Fruit fly (Drosophila melanogaster) whole organism, embryonic: Measurements from ENCODE around the gene CG4438.

Source experiments
- B-H1 ChIP-seq: fragments of 200-800 bp; sonication (Bioruptor generic); IDR thresholded peaks from 3 replicates; pipeline ENCODE4 v1.3.6; 2022; ENCODE audit warnings: missing biosample characterization, missing genetic modification characterization
- CG11504 ChIP-seq: fragments of 200-800 bp; sonication (Bioruptor generic); optimal IDR thresholded peaks from 3 replicates; lab custom pipeline; 2019; ENCODE audit warnings: missing biosample characterization, mild to moderate bottlenecking, missing genetic modification characterization, moderate library complexity
- CG11695 ChIP-seq: fragments of 200-800 bp; sonication (Bioruptor generic); IDR thresholded peaks from 3 replicates; pipeline ENCODE4 v1.3.6; 2022; ENCODE audit warnings: missing biosample characterization, missing genetic modification characterization
- CG13123 ChIP-seq: fragments of 200-800 bp; sonication (Bioruptor generic); optimal IDR thresholded peaks from 2 replicates; lab custom pipeline; 2016; ENCODE audit warnings: missing biosample characterization, missing genetic modification characterization
- CG16779 ChIP-seq: fragments of 200-800 bp; sonication (Bioruptor generic); IDR thresholded peaks from 2 replicates; pipeline ENCODE4 v1.3.6; 2022; ENCODE audit warnings: missing biosample characterization, missing genetic modification characterization
- CG16813 ChIP-seq: fragments of 200-800 bp; sonication (Bioruptor generic); IDR thresholded peaks from 3 replicates; pipeline ENCODE4 v1.3.6; 2022; ENCODE audit warnings: missing biosample characterization, missing genetic modification characterization; ENCODE audit not compliant: partially characterized antibody
- CG18011 ChIP-seq: fragments of 200-800 bp; sonication (Bioruptor generic); optimal IDR thresholded peaks from 2 replicates; lab custom pipeline; 2017; ENCODE audit warnings: missing biosample characterization, missing genetic modification characterization, mild to moderate bottlenecking, moderate library complexity, missing genotype
- CG2116 ChIP-seq: fragments of 200-800 bp; sonication (Bioruptor generic); optimal IDR thresholded peaks from 3 replicates; lab custom pipeline; 2018; ENCODE audit warnings: missing biosample characterization, mild to moderate bottlenecking, missing genetic modification characterization
- CG30403 ChIP-seq: fragments of 200-800 bp; sonication (Bioruptor generic); optimal IDR thresholded peaks from 3 replicates; lab custom pipeline; 2016; ENCODE audit warnings: missing biosample characterization, missing genetic modification characterization
- CG34422 ChIP-seq: fragments of 200-800 bp; sonication (Bioruptor generic); IDR thresholded peaks from 3 replicates; pipeline ENCODE4 v1.3.6; 2022; ENCODE audit warnings: missing biosample characterization, missing genetic modification characterization
- CG3838 ChIP-seq: fragments of 200-800 bp; sonication (Bioruptor generic); optimal IDR thresholded peaks from 3 replicates; lab custom pipeline; 2016; ENCODE audit warnings: missing biosample characterization, missing genetic modification characterization
- CG4404 ChIP-seq: fragments of 200-800 bp; sonication (Bioruptor generic); IDR thresholded peaks from 2 replicates; pipeline ENCODE4 v1.3.6; 2022; ENCODE audit warnings: missing biosample characterization, missing genetic modification characterization
- CG5953 ChIP-seq: fragments of 200-800 bp; sonication (Bioruptor generic); IDR thresholded peaks from 2 replicates; pipeline ENCODE4 v1.3.6; 2022; ENCODE audit warnings: missing biosample characterization, missing genetic modification characterization
- CG6272 ChIP-seq: fragments of 200-800 bp; sonication (Bioruptor generic); IDR thresholded peaks from 2 replicates; pipeline ENCODE4 v1.3.6; 2022; ENCODE audit warnings: missing biosample characterization, missing genetic modification characterization
- CG6654 ChIP-seq: fragments of 200-800 bp; sonication (Bioruptor generic); optimal IDR thresholded peaks from 2 replicates; lab custom pipeline; 2017; ENCODE audit warnings: missing biosample characterization, mild to moderate bottlenecking, missing genetic modification characterization
- CG6813 ChIP-seq: fragments of 200-800 bp; sonication (Bioruptor generic); optimal IDR thresholded peaks from 2 replicates; lab custom pipeline; 2017; ENCODE audit warnings: missing biosample characterization, missing genetic modification characterization, mild to moderate bottlenecking, moderate library complexity, missing genetic modification reagents
- CG7372 ChIP-seq: fragments of 200-800 bp; sonication (Bioruptor generic); IDR thresholded peaks from 2 replicates; pipeline ENCODE4 v1.3.6; 2022; ENCODE audit warnings: missing biosample characterization, missing genetic modification characterization
- CG7786 ChIP-seq: fragments of 200-800 bp; sonication (Bioruptor generic); optimal IDR thresholded peaks from 2 replicates; lab custom pipeline; 2016; ENCODE audit warnings: missing biosample characterization, missing genetic modification characterization
- CG7839 ChIP-seq: fragments of 200-800 bp; sonication (Bioruptor generic); optimal IDR thresholded peaks from 3 replicates; lab custom pipeline; 2018; ENCODE audit warnings: missing biosample characterization, mild to moderate bottlenecking, missing genetic modification characterization, moderate library complexity
- Dll ChIP-seq: fragments of 200-800 bp; sonication (Bioruptor generic); IDR thresholded peaks from 4 replicates; pipeline ENCODE4 v1.3.6; 2022; ENCODE audit warnings: missing biosample characterization, missing genetic modification characterization; ENCODE audit not compliant: partially characterized antibody
- Ets97D ChIP-seq: fragments of 200-800 bp; sonication (Bioruptor generic); optimal IDR thresholded peaks from 3 replicates; lab custom pipeline; 2016; ENCODE audit warnings: missing biosample characterization, missing genetic modification characterization
- GATAe ChIP-seq: fragments of 200-800 bp; sonication (Bioruptor generic); conservative IDR thresholded peaks from 2 replicates; pipeline ENCODE4 v1.3.6; 2022; ENCODE audit warnings: missing biosample characterization, missing genetic modification characterization
- Gsc ChIP-seq: fragments of 200-800 bp; sonication (Bioruptor generic); IDR thresholded peaks from 2 replicates; pipeline ENCODE4 v1.3.6; 2022; ENCODE audit warnings: missing biosample characterization, missing genetic modification characterization
- HmgD ChIP-seq: fragments of 200-800 bp; sonication (Bioruptor generic); optimal IDR thresholded peaks from 3 replicates; lab custom pipeline; 2016; ENCODE audit warnings: missing biosample characterization, missing genetic modification characterization
- HmgZ ChIP-seq: fragments of 200-800 bp; sonication (Bioruptor generic); optimal IDR thresholded peaks from 2 replicates; lab custom pipeline; 2018; ENCODE audit warnings: missing biosample characterization, mild to moderate bottlenecking, missing genetic modification characterization
- NC2α ChIP-seq: fragments of 200-800 bp; sonication (Bioruptor generic); optimal IDR thresholded peaks from 2 replicates; lab custom pipeline; 2016; ENCODE audit warnings: missing biosample characterization, missing genetic modification characterization
- Side ChIP-seq: fragments of 200-800 bp; sonication (Bioruptor generic); optimal IDR thresholded peaks from 2 replicates; lab custom pipeline; 2016; ENCODE audit warnings: missing biosample characterization, missing genetic modification characterization
- Tbp ChIP-seq: fragments of >200 bp; optimal IDR thresholded peaks from 2 replicates; lab custom pipeline; 2018; ENCODE audit warnings: missing biosample characterization, missing genetic modification characterization
- al ChIP-seq: fragments of 200-800 bp; sonication (Bioruptor generic); IDR thresholded peaks from 2 replicates; pipeline ENCODE4 v1.3.6; 2022; ENCODE audit warnings: missing biosample characterization, missing genetic modification characterization
- cato ChIP-seq: fragments of 200-800 bp; sonication (Bioruptor generic); optimal IDR thresholded peaks from 2 replicates; lab custom pipeline; 2016; ENCODE audit warnings: missing biosample characterization, missing genetic modification characterization, borderline replicate concordance
- chif ChIP-seq, 2 experiments: fragments of 200-800 bp; sonication (Bioruptor generic); optimal IDR thresholded peaks; 3 replicates each; lab custom pipeline; 2016; ENCODE audit warnings: missing biosample characterization in 2 of 2, missing genetic modification characterization in 2 of 2
- chn ChIP-seq: fragments of 200-800 bp; sonication (Bioruptor generic); optimal IDR thresholded peaks from 2 replicates; lab custom pipeline; 2016; ENCODE audit warnings: missing biosample characterization, missing genetic modification characterization
- en ChIP-seq: fragments of 200-800 bp; sonication (Bioruptor generic); optimal IDR thresholded peaks from 2 replicates; lab custom pipeline; 2016; ENCODE audit warnings: missing biosample characterization, missing genetic modification characterization
- esg ChIP-seq: fragments of 200-800 bp; sonication (Bioruptor generic); conservative IDR thresholded peaks from 2 replicates; pipeline ENCODE4 v1.3.6; 2022; ENCODE audit warnings: missing biosample characterization, missing genetic modification characterization
- fd64A ChIP-seq: fragments of 200-800 bp; sonication (Bioruptor generic); optimal IDR thresholded peaks from 3 replicates; lab custom pipeline; 2018; ENCODE audit warnings: missing biosample characterization, mild to moderate bottlenecking, missing genetic modification characterization
- fru ChIP-seq: fragments of >200 bp; optimal IDR thresholded peaks from 2 replicates; lab custom pipeline; 2017
- fu2 ChIP-seq: fragments of 200-800 bp; sonication (Bioruptor generic); optimal IDR thresholded peaks from 2 replicates; lab custom pipeline; 2016; ENCODE audit warnings: missing biosample characterization, missing genetic modification characterization
- hkb ChIP-seq, 2 experiments: fragments of 200-800 bp in 1 of 2; fragments of >200 bp in 1 of 2; sonication (Bioruptor generic) in 1 of 2; IDR thresholded peaks in 1 of 2; optimal IDR thresholded peaks in 1 of 2; 2 replicates each; pipeline versions ENCODE4 v1.3.6 to Lab custom; 2017 to 2022; ENCODE audit warnings: missing biosample characterization in 1 of 2, missing genetic modification characterization in 1 of 2
- lab ChIP-seq: fragments of 200-800 bp; sonication (Bioruptor generic); optimal IDR thresholded peaks from 3 replicates; lab custom pipeline; 2017; ENCODE audit warnings: missing biosample characterization, missing genetic modification characterization, mild to moderate bottlenecking, moderate library complexity, missing genetic modification reagents
- nau ChIP-seq: fragments of 200-800 bp; sonication (Bioruptor generic); optimal IDR thresholded peaks from 3 replicates; lab custom pipeline; 2017; ENCODE audit warnings: missing biosample characterization, mild to moderate bottlenecking, missing genetic modification characterization, missing genetic modification reagents
- nerfin-1 ChIP-seq: fragments of 200-800 bp; sonication (Bioruptor generic); optimal IDR thresholded peaks from 3 replicates; lab custom pipeline; 2019; ENCODE audit warnings: missing biosample characterization, mild to moderate bottlenecking, missing genetic modification characterization, moderate library complexity
- nom ChIP-seq: fragments of 200-800 bp; sonication (Bioruptor generic); optimal IDR thresholded peaks from 2 replicates; lab custom pipeline; 2017; ENCODE audit warnings: missing biosample characterization, missing genetic modification characterization, mild to moderate bottlenecking, moderate library complexity, missing genetic modification reagents
- pho ChIP-seq: fragments of 200-800 bp; sonication (Bioruptor generic); optimal IDR thresholded peaks from 2 replicates; lab custom pipeline; 2016; ENCODE audit warnings: missing biosample characterization, missing genetic modification characterization
- pros ChIP-seq: fragments of 200-800 bp; sonication (Bioruptor generic); optimal IDR thresholded peaks from 3 replicates; lab custom pipeline; 2019; ENCODE audit warnings: missing biosample characterization, mild to moderate bottlenecking, missing genetic modification characterization, moderate library complexity
- salm ChIP-seq: fragments of 200-800 bp; sonication (Bioruptor generic); optimal IDR thresholded peaks from 2 replicates; lab custom pipeline; 2018; ENCODE audit warnings: missing biosample characterization, mild to moderate bottlenecking, missing genetic modification characterization
- sens-2 ChIP-seq: fragments of 200-800 bp; sonication (Bioruptor generic); IDR thresholded peaks from 2 replicates; pipeline ENCODE4 v1.3.6; 2022; ENCODE audit warnings: missing biosample characterization, missing genetic modification characterization
- slp2 ChIP-seq: fragments of 200-800 bp; sonication (Bioruptor generic); optimal IDR thresholded peaks from 2 replicates; lab custom pipeline; 2016; ENCODE audit warnings: missing biosample characterization, missing genetic modification characterization
- tll ChIP-seq, 2 experiments: fragments of 200-800 bp in 1 of 2; fragments of >200 bp in 1 of 2; sonication (Bioruptor generic) in 1 of 2; optimal IDR thresholded peaks; 2 replicates each; lab custom pipeline; 2017 to 2019; ENCODE audit warnings: missing biosample characterization in 2 of 2, missing genetic modification characterization in 2 of 2, mild to moderate bottlenecking in 1 of 2, moderate library complexity in 1 of 2
- unc-4 ChIP-seq: fragments of 200-800 bp; sonication (Bioruptor generic); IDR thresholded peaks from 2 replicates; pipeline ENCODE4 v1.3.6; 2022; ENCODE audit warnings: missing biosample characterization, missing genetic modification characterization; ENCODE audit not compliant: partially characterized antibody
- vfl ChIP-seq: fragments of 200-800 bp; sonication (Bioruptor generic); optimal IDR thresholded peaks from 2 replicates; lab custom pipeline; 2016; ENCODE audit warnings: missing biosample characterization, missing genetic modification characterization
- vvl ChIP-seq: fragments of 200-800 bp; sonication (Bioruptor generic); IDR thresholded peaks from 2 replicates; pipeline ENCODE4 v1.3.6; 2022; ENCODE audit warnings: missing biosample characterization, missing genetic modification characterization

Gene CG4438

DNA sequence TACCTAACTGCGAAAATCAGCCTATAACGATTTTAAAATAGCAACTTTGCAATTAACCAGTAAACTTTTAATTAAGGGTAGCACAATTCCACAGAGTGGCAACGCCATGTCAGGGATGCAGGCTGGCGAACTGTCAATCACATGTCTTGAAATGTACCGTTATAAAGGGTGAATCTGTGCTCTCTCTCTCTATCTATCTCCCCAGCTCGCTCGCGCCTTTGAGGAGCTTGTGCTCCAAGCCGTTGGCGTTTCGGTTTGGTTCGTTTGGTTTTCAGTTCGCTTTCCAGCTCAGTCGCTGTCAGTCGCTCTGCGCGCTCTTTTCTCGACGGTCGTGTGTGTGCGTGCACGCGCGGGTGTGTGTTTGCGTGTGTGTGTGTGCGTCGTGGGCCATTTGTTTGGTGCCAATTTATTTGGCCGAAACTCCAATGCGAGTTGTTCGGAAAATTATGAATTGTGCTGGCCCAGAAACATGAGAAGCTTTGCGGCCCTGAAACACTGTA, 39.5 kb upstream of the CG4438 start, which contains the start of gene numb (continued):
- TF ChIP-seq CG30403 = no peak
- TF ChIP-seq pho (GFP tag; lab: Kevin White, UChicago) = no peak
- TF ChIP-seq CG7786 (GFP tag; lab: Kevin White, UChicago) = no peak
- TF ChIP-seq CG2116 (GFP tag; lab: Kevin White, UChicago) = peak; percentile 23
- TF ChIP-seq slp2 (GFP tag; lab: Kevin White, UChicago) = no peak
- no peak for TF ChIP-seq CG7839 (tag; lab: Kevin White, UChicago)
- TF ChIP-seq Tbp (GFP tag; lab: Kevin White, UChicago) = no peak
- no peak for TF ChIP-seq Side (GFP tag; lab: Kevin White, UChicago)
- no peak for TF ChIP-seq B-H1 (GFP tag; lab: Robert Waterston, UW)
- TF ChIP-seq Ets97D (GFP tag; lab: Kevin White, UChicago) = peak; percentile 11
- no peak for TF ChIP-seq vfl
- no peak for TF ChIP-seq NC2α (GFP tag; lab: Kevin White, UChicago)
- no peak for TF ChIP-seq GATAe (GFP tag; lab: Robert Waterston, UW)
- peak; percentile 3 for TF ChIP-seq CG11504 (tag; lab: Kevin White, UChicago)
- no peak for TF ChIP-seq unc-4 (GFP tag; lab: Robert Waterston, UW)
- no peak for TF ChIP-seq Gsc (GFP tag; lab: Robert Waterston, UW)
- no peak for TF ChIP-seq tll (GFP tag; optimal IDR thresholded peaks at IDR 0.05; lab: Kevin White, UChicago)
- no peak for TF ChIP-seq CG3838 (GFP tag; lab: Kevin White, UChicago)
- TF ChIP-seq nerfin-1 (tag; lab: Kevin White, UChicago) = no peak
- TF ChIP-seq nau (GFP tag; lab: Kevin White, UChicago) = no peak
- no peak for TF ChIP-seq fd64A (GFP tag; lab: Kevin White, UChicago)
- no peak for TF ChIP-seq cato (GFP tag; lab: Kevin White, UChicago)
- no peak for TF ChIP-seq CG13123 (GFP tag; lab: Kevin White, UChicago)
- TF ChIP-seq CG34422 = peak; percentile 56; the same call in 1 of the 3 replicates
- TF ChIP-seq esg (GFP tag; lab: Robert Waterston, UW) = no peak
- TF ChIP-seq CG7372 (GFP tag; lab: Robert Waterston, UW) = no peak
- TF ChIP-seq pros (GFP tag; lab: Kevin White, UChicago) = no peak
- TF ChIP-seq salm (tag; lab: Kevin White, UChicago) = no peak
- TF ChIP-seq fu2 = no peak
- TF ChIP-seq CG6654 = no peak
- no peak for TF ChIP-seq fru (lab: Kevin White, UChicago)
- TF ChIP-seq HmgD = no peak
- peak; percentile 52 for TF ChIP-seq lab (GFP tag; lab: Kevin White, UChicago)
- peak; percentile 63 for TF ChIP-seq vvl
- no peak for TF ChIP-seq Dll (GFP tag; lab: Robert Waterston, UW)
- no peak for TF ChIP-seq nom
- no peak for TF ChIP-seq CG18011 (GFP tag; lab: Kevin White, UChicago)
- TF ChIP-seq CG11695 (GFP tag; lab: Robert Waterston, UW) = peak; percentile 27; the same call in 1 of the 3 replicates
- TF ChIP-seq CG16813 (GFP tag; lab: Robert Waterston, UW) = no peak
- TF ChIP-seq hkb (optimal IDR thresholded peaks at IDR 0.05; lab: Kevin White, UChicago) = no peak
- TF ChIP-seq hkb (GFP tag; IDR thresholded peaks at IDR 0.05; lab: Robert Waterston, UW) = no peak
- TF ChIP-seq CG6272 (GFP tag; lab: Robert Waterston, UW) = no peak
- TF ChIP-seq chif (GFP tag; optimal IDR thresholded peaks at IDR 0.05; lab: Kevin White, UChicago) = no peak
- no peak for TF ChIP-seq HmgZ (tag; lab: Kevin White, UChicago)
- TF ChIP-seq CG5953 (GFP tag; lab: Robert Waterston, UW) = no peak
- no peak for TF ChIP-seq CG4404 (GFP tag; lab: Robert Waterston, UW)
- no peak for TF ChIP-seq en (GFP tag; lab: Kevin White, UChicago)
- no peak for TF ChIP-seq chn (GFP tag; lab: Kevin White, UChicago)
- no peak for TF ChIP-seq sens-2 (GFP tag; lab: Robert Waterston, UW)
- no peak for TF ChIP-seq CG6813 (GFP tag; lab: Kevin White, UChicago)
- TF ChIP-seq CG16779 (GFP tag; lab: Robert Waterston, UW) = peak; percentile 68; the same call in 1 of the 2 replicates
- TF ChIP-seq al (GFP tag; lab: Robert Waterston, UW) = no peak
